Fruit fly (Drosophila melanogaster) whole organism, embryonic: ENCODE results near the gene nanos.

ENCODE experiments used
- CG10209 ChIP-seq: fragments of 200-800 bp; sonication (Bioruptor generic); optimal IDR thresholded peaks from 3 replicates; lab custom pipeline; 2017; ENCODE audit warnings: missing biosample characterization, mild to moderate bottlenecking, missing genetic modification characterization, missing genetic modification reagents
- CG10565 ChIP-seq: fragments of 200-800 bp; sonication (Bioruptor generic); optimal IDR thresholded peaks from 3 replicates; lab custom pipeline; 2016; ENCODE audit warnings: missing biosample characterization, mild to moderate bottlenecking, missing genetic modification characterization
- CG11247 ChIP-seq: fragments of 200-800 bp; sonication (Bioruptor generic); IDR thresholded peaks from 2 replicates; pipeline ENCODE4 v1.3.6; 2022; ENCODE audit warnings: missing biosample characterization, missing genetic modification characterization
- CG17802 ChIP-seq: fragments of 200-800 bp; sonication (Bioruptor generic); optimal IDR thresholded peaks from 2 replicates; lab custom pipeline; 2018; ENCODE audit warnings: missing biosample characterization, mild to moderate bottlenecking, missing genetic modification characterization, moderate library complexity
- CG1792 ChIP-seq: fragments of 200-800 bp; sonication (Bioruptor generic); optimal IDR thresholded peaks from 2 replicates; lab custom pipeline; 2016; ENCODE audit warnings: missing biosample characterization, missing genetic modification characterization
- CG30403 ChIP-seq: fragments of 200-800 bp; sonication (Bioruptor generic); optimal IDR thresholded peaks from 3 replicates; lab custom pipeline; 2016; ENCODE audit warnings: missing biosample characterization, missing genetic modification characterization
- CG31224 ChIP-seq: fragments of 200-800 bp; sonication (Bioruptor generic); IDR thresholded peaks from 2 replicates; pipeline ENCODE4 v1.3.6; 2022; ENCODE audit warnings: missing biosample characterization, missing genetic modification characterization
- CG6254 ChIP-seq: fragments of 200-800 bp; sonication (Bioruptor generic); optimal IDR thresholded peaks from 3 replicates; lab custom pipeline; 2017; ENCODE audit warnings: mild to moderate bottlenecking, missing biosample characterization, missing genetic modification reagents, missing genetic modification characterization
- CG6689 ChIP-seq: fragments of 200-800 bp; sonication (Bioruptor generic); IDR thresholded peaks from 2 replicates; pipeline ENCODE4 v1.3.6; 2022; ENCODE audit warnings: missing biosample characterization, missing genetic modification characterization
- CG7372 ChIP-seq: fragments of 200-800 bp; sonication (Bioruptor generic); IDR thresholded peaks from 2 replicates; pipeline ENCODE4 v1.3.6; 2022; ENCODE audit warnings: missing biosample characterization, missing genetic modification characterization
- CG7556 ChIP-seq: fragments of 200-800 bp; sonication (Bioruptor generic); optimal IDR thresholded peaks from 2 replicates; lab custom pipeline; 2017; ENCODE audit warnings: missing biosample characterization, mild to moderate bottlenecking, missing genetic modification characterization
- CG8281 ChIP-seq: fragments of 200-800 bp; sonication (Bioruptor generic); optimal IDR thresholded peaks from 2 replicates; lab custom pipeline; 2018; ENCODE audit warnings: missing biosample characterization, mild to moderate bottlenecking, missing genetic modification characterization, moderate library complexity
- CG8924 ChIP-seq: fragments of 200-800 bp; optimal IDR thresholded peaks from 3 replicates; lab custom pipeline; 2019; ENCODE audit warnings: missing biosample characterization, mild to moderate bottlenecking, missing genetic modification characterization, moderate library complexity
- CG9437 ChIP-seq: fragments of 200-800 bp; sonication (Bioruptor generic); optimal IDR thresholded peaks from 2 replicates; lab custom pipeline; 2018; ENCODE audit warnings: missing biosample characterization, mild to moderate bottlenecking, missing genetic modification characterization
- Dip3 ChIP-seq: fragments of 200-800 bp; sonication (Bioruptor generic); optimal IDR thresholded peaks from 3 replicates; lab custom pipeline; 2016; ENCODE audit warnings: missing biosample characterization, missing genetic modification characterization
- E2f1 ChIP-seq: fragments of 200-800 bp; sonication (Bioruptor generic); IDR thresholded peaks from 2 replicates; pipeline ENCODE4 v1.3.6; 2022; ENCODE audit warnings: missing biosample characterization, missing genetic modification characterization
- Elba2 ChIP-seq: fragments of 200-800 bp; sonication (Bioruptor generic); optimal IDR thresholded peaks from 3 replicates; lab custom pipeline; 2016; ENCODE audit warnings: missing biosample characterization, missing genetic modification characterization
- HHEX ChIP-seq: fragments of 200-800 bp; sonication (Bioruptor generic); optimal IDR thresholded peaks from 3 replicates; lab custom pipeline; 2017; ENCODE audit warnings: missing biosample characterization, mild to moderate bottlenecking, missing genetic modification characterization, missing genetic modification reagents
- HmgD ChIP-seq: fragments of 200-800 bp; sonication (Bioruptor generic); optimal IDR thresholded peaks from 3 replicates; lab custom pipeline; 2016; ENCODE audit warnings: missing biosample characterization, missing genetic modification characterization
- Lpt ChIP-seq: fragments of >200 bp; optimal IDR thresholded peaks from 2 replicates; lab custom pipeline; 2018; ENCODE audit warnings: missing biosample characterization, missing genetic modification characterization
- Mes4 ChIP-seq: fragments of 200-800 bp; sonication (Bioruptor generic); optimal IDR thresholded peaks from 2 replicates; lab custom pipeline; 2016; ENCODE audit warnings: missing biosample characterization, missing genetic modification characterization
- NC2α ChIP-seq: fragments of 200-800 bp; sonication (Bioruptor generic); optimal IDR thresholded peaks from 2 replicates; lab custom pipeline; 2016; ENCODE audit warnings: missing biosample characterization, missing genetic modification characterization
- Neu2 ChIP-seq: fragments of 200-800 bp; sonication (Bioruptor generic); optimal IDR thresholded peaks from 3 replicates; lab custom pipeline; 2016; ENCODE audit warnings: missing biosample characterization, missing genetic modification characterization, borderline replicate concordance
- Optix ChIP-seq: fragments of 200-800 bp; sonication (Bioruptor generic); IDR thresholded peaks from 3 replicates; pipeline ENCODE4 v1.3.6; 2022; ENCODE audit warnings: missing biosample characterization, missing genetic modification characterization
- Ptx1 ChIP-seq: fragments of 200-800 bp; sonication (Bioruptor generic); IDR thresholded peaks from 2 replicates; pipeline ENCODE4 v1.3.6; 2022; ENCODE audit warnings: missing biosample characterization, missing genetic modification characterization
- Six4 ChIP-seq: fragments of 200-800 bp; sonication (Bioruptor generic); optimal IDR thresholded peaks from 2 replicates; lab custom pipeline; 2016; ENCODE audit warnings: missing biosample characterization, missing genetic modification characterization
- Usf ChIP-seq: fragments of 200-800 bp; sonication (Bioruptor generic); optimal IDR thresholded peaks from 2 replicates; lab custom pipeline; 2017; ENCODE audit warnings: missing genotype, missing biosample characterization, missing genetic modification characterization
- Xbp1 ChIP-seq: fragments of 200-800 bp; sonication (Bioruptor generic); optimal IDR thresholded peaks from 3 replicates; lab custom pipeline; 2016; ENCODE audit warnings: missing biosample characterization, mild to moderate bottlenecking, missing genetic modification characterization
- abd-A ChIP-seq: fragments of 200-800 bp; sonication (Bioruptor generic); optimal IDR thresholded peaks from 3 replicates; lab custom pipeline; 2019; ENCODE audit warnings: missing biosample characterization, mild to moderate bottlenecking, missing genetic modification characterization, moderate library complexity
- ac ChIP-seq: fragments of 200-800 bp; sonication (Bioruptor generic); optimal IDR thresholded peaks from 3 replicates; lab custom pipeline; 2017; ENCODE audit warnings: missing biosample characterization, mild to moderate bottlenecking, missing genetic modification characterization
- az2 ChIP-seq: fragments of 200-800 bp; sonication (Bioruptor generic); optimal IDR thresholded peaks from 3 replicates; lab custom pipeline; 2016; ENCODE audit warnings: missing biosample characterization, missing genetic modification characterization
- bbx ChIP-seq: fragments of 200-800 bp; sonication (Bioruptor generic); IDR thresholded peaks from 2 replicates; pipeline ENCODE4 v1.3.6; 2022; ENCODE audit warnings: missing biosample characterization, missing genetic modification characterization; ENCODE audit not compliant: partially characterized antibody
- bcd ChIP-seq: fragments of 200-800 bp; sonication (Bioruptor generic); optimal IDR thresholded peaks from 2 replicates; lab custom pipeline; 2017; ENCODE audit warnings: missing biosample characterization, mild to moderate bottlenecking, missing genetic modification characterization
- bigmax ChIP-seq: fragments of 200-800 bp; sonication (Bioruptor generic); optimal IDR thresholded peaks from 2 replicates; lab custom pipeline; 2018; ENCODE audit warnings: missing biosample characterization, mild to moderate bottlenecking, missing genetic modification characterization
- caup ChIP-seq: fragments of 200-800 bp; sonication (Bioruptor generic); optimal IDR thresholded peaks from 3 replicates; lab custom pipeline; 2017; ENCODE audit warnings: missing biosample characterization, mild to moderate bottlenecking, missing genetic modification characterization, moderate library complexity; ENCODE audit not compliant: severe bottlenecking
- fd3F ChIP-seq: fragments of 200-800 bp; sonication (Bioruptor generic); optimal IDR thresholded peaks from 2 replicates; lab custom pipeline; 2018; ENCODE audit warnings: missing biosample characterization, mild to moderate bottlenecking, missing genetic modification characterization, moderate library complexity
- fd64A ChIP-seq: fragments of 200-800 bp; sonication (Bioruptor generic); optimal IDR thresholded peaks from 3 replicates; lab custom pipeline; 2018; ENCODE audit warnings: missing biosample characterization, mild to moderate bottlenecking, missing genetic modification characterization
- hbn ChIP-seq: fragments of 200-800 bp; sonication (Bioruptor generic); IDR thresholded peaks from 2 replicates; pipeline ENCODE4 v1.3.6; 2022; ENCODE audit warnings: missing biosample characterization, missing genetic modification characterization; ENCODE audit not compliant: partially characterized antibody
- lilli ChIP-seq: fragments of 200-800 bp; sonication (Bioruptor generic); optimal IDR thresholded peaks from 3 replicates; lab custom pipeline; 2016; ENCODE audit warnings: missing biosample characterization, missing genetic modification characterization
- lmd ChIP-seq: fragments of 200-800 bp; sonication (Bioruptor generic); IDR thresholded peaks from 2 replicates; pipeline ENCODE4 v1.3.6; 2022; ENCODE audit warnings: missing biosample characterization, missing genetic modification characterization
- oc ChIP-seq: fragments of 200-800 bp; sonication (Bioruptor generic); optimal IDR thresholded peaks from 2 replicates; lab custom pipeline; 2018; ENCODE audit warnings: missing biosample characterization, mild to moderate bottlenecking, missing genetic modification characterization, moderate library complexity
- pita ChIP-seq: fragments of 200-800 bp; sonication (Bioruptor generic); optimal IDR thresholded peaks from 2 replicates; lab custom pipeline; 2017; ENCODE audit warnings: missing biosample characterization, mild to moderate bottlenecking, missing genetic modification characterization
- psq ChIP-seq: fragments of 200-800 bp; sonication (Bioruptor generic); optimal IDR thresholded peaks from 2 replicates; lab custom pipeline; 2017; ENCODE audit warnings: missing biosample characterization, missing genetic modification characterization
- ranshi ChIP-seq: fragments of 200-800 bp; sonication (Bioruptor generic); IDR thresholded peaks from 2 replicates; pipeline ENCODE4 v1.3.6; 2022; ENCODE audit warnings: missing biosample characterization, missing genetic modification characterization
- row ChIP-seq: fragments of 200-800 bp; sonication (Bioruptor generic); IDR thresholded peaks from 3 replicates; pipeline ENCODE4 v1.3.6; 2022; ENCODE audit warnings: missing biosample characterization, missing genetic modification characterization
- sima ChIP-seq: fragments of 200-800 bp; sonication (Bioruptor generic); optimal IDR thresholded peaks from 2 replicates; lab custom pipeline; 2016; ENCODE audit warnings: missing biosample characterization, missing genetic modification characterization
- so ChIP-seq: fragments of 200-800 bp; sonication (Bioruptor generic); IDR thresholded peaks from 3 replicates; pipeline ENCODE4 v1.3.6; 2022; ENCODE audit warnings: missing biosample characterization, missing genetic modification characterization
- sug ChIP-seq: fragments of 200-800 bp; optimal IDR thresholded peaks from 2 replicates; lab custom pipeline; 2019; ENCODE audit warnings: missing biosample characterization, mild to moderate bottlenecking, missing genetic modification characterization, moderate library complexity
- tgo ChIP-seq: fragments of 200-800 bp; sonication (Bioruptor generic); IDR thresholded peaks from 3 replicates; pipeline ENCODE4 v1.3.6; 2022; ENCODE audit warnings: missing biosample characterization, missing genetic modification characterization
- trem ChIP-seq: fragments of 200-800 bp; optimal IDR thresholded peaks from 3 replicates; lab custom pipeline; 2019; ENCODE audit warnings: missing biosample characterization, mild to moderate bottlenecking, missing genetic modification characterization, moderate library complexity
- usp ChIP-seq: fragments of >200 bp; optimal IDR thresholded peaks from 2 replicates; lab custom pipeline; 2017; ENCODE audit warnings: missing biosample characterization, missing genetic modification characterization

Gene nanos

DNA sequence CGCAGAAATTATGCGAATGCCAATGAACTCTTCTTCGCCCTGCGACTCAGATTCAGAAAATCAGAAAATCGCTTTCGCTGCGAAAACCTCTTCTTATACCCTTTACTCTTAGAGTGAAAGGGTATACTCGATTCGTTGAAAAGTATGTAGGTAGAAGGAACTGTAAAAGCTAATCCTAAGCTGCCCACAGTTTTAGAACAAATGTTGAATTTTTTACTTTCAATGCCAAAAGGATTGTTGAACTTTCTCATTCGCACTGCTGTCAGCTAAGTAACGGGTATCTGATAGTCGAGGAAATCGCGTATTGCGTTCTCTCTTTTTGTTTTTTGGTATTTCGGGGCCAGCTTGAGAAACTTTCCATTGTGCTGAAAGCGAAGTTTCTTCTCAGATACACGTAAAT, 43.2 kb upstream of the nanos start (continued):
- TF ChIP-seq Elba2 (GFP tag; lab: Kevin White, UChicago) (no peak), usp (GFP tag; lab: Kevin White, UChicago) (no peak), Neu2 (GFP tag; lab: Kevin White, UChicago) (no peak), so (GFP tag; lab: Robert Waterston, UW) (0 out of 3 replicates have a peak, but pooled peaks have one; percentile 8), az2 (GFP tag; lab: Kevin White, UChicago) (peak; percentile 58), HHEX (GFP tag; lab: Kevin White, UChicago) (no peak), CG31224 (no peak), psq (no peak), oc (tag; lab: Kevin White, UChicago) (peak; percentile 35), lilli (GFP tag; lab: Kevin White, UChicago) (peak; percentile 21), trem (peak; percentile 21), row (GFP tag; lab: Robert Waterston, UW) (peak; percentile 49; the same call in 2 of the 3 replicates), CG11247 (GFP tag; lab: Robert Waterston, UW) (no peak), hbn (GFP tag; lab: Robert Waterston, UW) (no peak), CG17802 (tag; lab: Kevin White, UChicago) (no peak), CG9437 (GFP tag; lab: Kevin White, UChicago) (peak; percentile 1), fd3F (GFP tag; lab: Kevin White, UChicago) (no peak), caup (no peak), Optix (GFP tag; lab: Robert Waterston, UW) (0 out of 3 replicates have a peak, but pooled peaks have one; percentile 30), CG30403 (GFP tag; lab: Kevin White, UChicago) (peak; percentile 43), bbx (GFP tag; lab: Robert Waterston, UW) (no peak), CG7372 (GFP tag; lab: Robert Waterston, UW) (no peak), CG1792 (GFP tag; lab: Kevin White, UChicago) (no peak), CG8924 (tag; lab: Kevin White, UChicago) (no peak), ac (GFP tag; lab: Kevin White, UChicago) (no peak), E2f1 (GFP tag; lab: Robert Waterston, UW) (peak; percentile 29; the same call in 1 of the 2 replicates), Usf (GFP tag; lab: Kevin White, UChicago) (no peak), tgo (GFP tag; lab: Robert Waterston, UW) (no peak), bcd (GFP tag; lab: Kevin White, UChicago) (no peak), CG7556 (GFP tag; lab: Kevin White, UChicago) (peak; percentile 3), HmgD (GFP tag; lab: Kevin White, UChicago) (no peak), Lpt (GFP tag; lab: Kevin White, UChicago) (no peak), NC2α (GFP tag; lab: Kevin White, UChicago) (no peak), sima (GFP tag; lab: Kevin White, UChicago) (no peak), Six4 (GFP tag; lab: Kevin White, UChicago) (peak; percentile 17), Xbp1 (GFP tag; lab: Kevin White, UChicago) (peak; percentile 64), Ptx1 (GFP tag; lab: Robert Waterston, UW) (peak; percentile 32; the same call in 1 of the 2 replicates), Mes4 (GFP tag; lab: Kevin White, UChicago) (no peak), pita (GFP tag; lab: Kevin White, UChicago) (no peak), sug (tag; lab: Kevin White, UChicago) (no peak), CG6254 (GFP tag; lab: Kevin White, UChicago) (peak; percentile 18), bigmax (GFP tag; lab: Kevin White, UChicago) (no peak), fd64A (GFP tag; lab: Kevin White, UChicago) (peak; percentile 22), CG8281 (tag; lab: Kevin White, UChicago) (no peak), CG6689 (GFP tag; lab: Robert Waterston, UW) (peak; percentile 23; the same call in 1 of the 2 replicates), Dip3 (GFP tag; lab: Kevin White, UChicago) (no peak), CG10565 (GFP tag; lab: Kevin White, UChicago) (no peak), ranshi (GFP tag; lab: Robert Waterston, UW) (no peak), abd-A (tag; lab: Kevin White, UChicago) (no peak), lmd (GFP tag; lab: Robert Waterston, UW) (no peak; the same call in 1 of the 2 replicates), CG10209 (GFP tag; lab: Kevin White, UChicago) (peak; percentile 16)
